Fruit fly (Drosophila melanogaster) whole organism, embryonic: Measurements from ENCODE around the gene CG7912.

Experiments
- CG14667 ChIP-seq: fragments of 200-800 bp; sonication (Bioruptor generic); IDR thresholded peaks from 2 replicates; pipeline ENCODE4 v1.3.6; 2022; ENCODE audit warnings: missing biosample characterization, missing genetic modification characterization
- CG7357 ChIP-seq: fragments of 200-800 bp; sonication (Bioruptor generic); IDR thresholded peaks from 3 replicates; pipeline ENCODE4 v1.3.6; 2022; ENCODE audit warnings: missing biosample characterization, missing genetic modification characterization
- CG8290 ChIP-seq, 3 experiments: fragments of 200-800 bp; sonication (Bioruptor generic); optimal IDR thresholded peaks; 2 replicates each; lab custom pipeline; 2016 to 2019; ENCODE audit warnings: missing biosample characterization in 3 of 3, missing genetic modification characterization in 3 of 3, mild to moderate bottlenecking in 2 of 3, moderate library complexity in 1 of 3
- CTCF ChIP-seq: fragments of 200-800 bp; sonication (Bioruptor generic); optimal IDR thresholded peaks from 2 replicates; lab custom pipeline; 2017; ENCODE audit warnings: missing biosample characterization, mild to moderate bottlenecking, missing genetic modification characterization, moderate library complexity
- CoRest ChIP-seq: fragments of 200-800 bp; sonication (Bioruptor generic); optimal IDR thresholded peaks from 3 replicates; lab custom pipeline; 2018; ENCODE audit warnings: missing biosample characterization, mild to moderate bottlenecking, missing genetic modification characterization, moderate library complexity
- jumu ChIP-seq: fragments of 200-800 bp; sonication (Bioruptor generic); optimal IDR thresholded peaks from 3 replicates; lab custom pipeline; 2016; ENCODE audit warnings: missing biosample characterization, missing genetic modification characterization
- pum ChIP-seq: fragments of 200-800 bp; sonication (Bioruptor generic); optimal IDR thresholded peaks from 2 replicates; lab custom pipeline; 2016; ENCODE audit warnings: missing biosample characterization, missing genetic modification characterization
- unpg ChIP-seq: fragments of 200-800 bp; sonication (Bioruptor generic); optimal IDR thresholded peaks from 3 replicates; lab custom pipeline; 2018; ENCODE audit warnings: missing biosample characterization, mild to moderate bottlenecking, missing genetic modification characterization, moderate library complexity
- vnd ChIP-seq: fragments of 200-800 bp; sonication (Bioruptor generic); IDR thresholded peaks from 3 replicates; pipeline ENCODE4 v1.3.6; 2022; ENCODE audit warnings: missing biosample characterization, missing genetic modification characterization; ENCODE audit not compliant: partially characterized antibody

dm6 chr3R:29990681-29991080 is 18.3 kb downstream of the CG7912 start:
- TF ChIP-seq vnd (GFP tag; lab: Robert Waterston, UW) (no peak), pum (GFP tag; lab: Kevin White, UChicago) (no peak), CG7357 (GFP tag; lab: Robert Waterston, UW) (no peak), CG8290 (GFP tag; optimal IDR thresholded peaks at IDR 0.05; lab: Kevin White, UChicago) (no peak), CG8290 (tag; optimal IDR thresholded peaks at IDR 0.05; lab: Kevin White, UChicago) (no peak), unpg (GFP tag; lab: Kevin White, UChicago) (no peak), jumu (GFP tag; lab: Kevin White, UChicago) (no peak), CG14667 (GFP tag; lab: Robert Waterston, UW) (no peak), CTCF (GFP tag; lab: Kevin White, UChicago) (no peak), CoRest (no peak)
